Fruit fly (Drosophila melanogaster) whole organism, embryonic: ENCODE data around the gene CG34134.

Source experiments
- Bgb ChIP-seq: fragments of 200-800 bp; sonication (Bioruptor generic); IDR thresholded peaks from 2 replicates; pipeline ENCODE4 v1.3.6; 2022; ENCODE audit warnings: missing biosample characterization, missing genetic modification characterization; ENCODE audit not compliant: partially characterized antibody
- C15 ChIP-seq: fragments of 200-800 bp; sonication (Bioruptor generic); IDR thresholded peaks from 3 replicates; pipeline ENCODE4 v1.3.6; 2022; ENCODE audit warnings: missing biosample characterization, missing genetic modification characterization
- CG10366 ChIP-seq: fragments of 200-800 bp; sonication (Bioruptor generic); IDR thresholded peaks from 2 replicates; pipeline ENCODE4 v1.3.6; 2022; ENCODE audit warnings: missing biosample characterization, missing genetic modification characterization
- CG10543 ChIP-seq: fragments of 200-800 bp; sonication (Bioruptor generic); optimal IDR thresholded peaks from 3 replicates; lab custom pipeline; 2017; ENCODE audit warnings: missing biosample characterization, mild to moderate bottlenecking, missing genetic modification characterization, moderate library complexity
- CG11456 ChIP-seq: fragments of 200-800 bp; sonication (Bioruptor generic); IDR thresholded peaks from 3 replicates; pipeline ENCODE4 v1.3.6; 2022; ENCODE audit warnings: missing biosample characterization, missing genetic modification characterization
- CG12236 ChIP-seq: fragments of 200-800 bp; sonication (Bioruptor generic); optimal IDR thresholded peaks from 2 replicates; lab custom pipeline; 2016; ENCODE audit warnings: missing biosample characterization, missing genetic modification characterization
- CG12744 ChIP-seq: fragments of 200-800 bp; sonication (Bioruptor generic); optimal IDR thresholded peaks from 2 replicates; lab custom pipeline; 2016; ENCODE audit warnings: missing biosample characterization, missing genetic modification characterization
- CG14710 ChIP-seq: fragments of 200-800 bp; sonication (Bioruptor generic); optimal IDR thresholded peaks from 3 replicates; lab custom pipeline; 2019; ENCODE audit warnings: missing biosample characterization, mild to moderate bottlenecking, missing genetic modification characterization, moderate library complexity
- CG15269 ChIP-seq: fragments of 200-800 bp; sonication (Bioruptor generic); optimal IDR thresholded peaks from 2 replicates; lab custom pipeline; 2018; ENCODE audit warnings: missing biosample characterization, mild to moderate bottlenecking, missing genetic modification characterization, moderate library complexity
- CG1529 ChIP-seq: fragments of 200-800 bp; sonication (Bioruptor generic); optimal IDR thresholded peaks from 3 replicates; lab custom pipeline; 2018; ENCODE audit warnings: missing biosample characterization, missing genetic modification characterization
- CG16813 ChIP-seq: fragments of 200-800 bp; sonication (Bioruptor generic); IDR thresholded peaks from 3 replicates; pipeline ENCODE4 v1.3.6; 2022; ENCODE audit warnings: missing biosample characterization, missing genetic modification characterization; ENCODE audit not compliant: partially characterized antibody
- CG2712 ChIP-seq: fragments of 200-800 bp; optimal IDR thresholded peaks from 3 replicates; lab custom pipeline; 2019; ENCODE audit warnings: missing biosample characterization, mild to moderate bottlenecking, missing genetic modification characterization, moderate library complexity
- CG30403 ChIP-seq: fragments of 200-800 bp; sonication (Bioruptor generic); optimal IDR thresholded peaks from 3 replicates; lab custom pipeline; 2016; ENCODE audit warnings: missing biosample characterization, missing genetic modification characterization
- CG34224 ChIP-seq: fragments of 200-800 bp; sonication (Bioruptor generic); IDR thresholded peaks from 3 replicates; pipeline ENCODE4 v1.3.6; 2022; ENCODE audit warnings: missing biosample characterization, missing genetic modification characterization; ENCODE audit not compliant: partially characterized antibody
- CG4854 ChIP-seq: fragments of 200-800 bp; sonication (Bioruptor generic); optimal IDR thresholded peaks from 2 replicates; lab custom pipeline; 2016; ENCODE audit warnings: missing biosample characterization, missing genetic modification characterization, inconsistent platforms
- CG8290 ChIP-seq, 3 experiments: fragments of 200-800 bp; sonication (Bioruptor generic); optimal IDR thresholded peaks; 2 replicates each; lab custom pipeline; 2016 to 2019; ENCODE audit warnings: missing biosample characterization in 3 of 3, missing genetic modification characterization in 3 of 3, mild to moderate bottlenecking in 2 of 3, moderate library complexity in 1 of 3
- CG9876 ChIP-seq: fragments of 200-800 bp; sonication (Bioruptor generic); optimal IDR thresholded peaks from 2 replicates; lab custom pipeline; 2016; ENCODE audit warnings: missing biosample characterization, missing genetic modification characterization
- Dip3 ChIP-seq: fragments of 200-800 bp; sonication (Bioruptor generic); optimal IDR thresholded peaks from 3 replicates; lab custom pipeline; 2016; ENCODE audit warnings: missing biosample characterization, missing genetic modification characterization
- ERR ChIP-seq: fragments of 200-800 bp; sonication (Bioruptor generic); optimal IDR thresholded peaks from 2 replicates; lab custom pipeline; 2016; ENCODE audit warnings: missing biosample characterization, missing genetic modification characterization
- Gsc ChIP-seq: fragments of 200-800 bp; sonication (Bioruptor generic); IDR thresholded peaks from 2 replicates; pipeline ENCODE4 v1.3.6; 2022; ENCODE audit warnings: missing biosample characterization, missing genetic modification characterization
- HLHmδ ChIP-seq: fragments of 200-800 bp; sonication (Bioruptor generic); optimal IDR thresholded peaks from 2 replicates; lab custom pipeline; 2018; ENCODE audit warnings: missing biosample characterization, mild to moderate bottlenecking, missing genetic modification characterization, moderate library complexity
- HmgZ ChIP-seq: fragments of 200-800 bp; sonication (Bioruptor generic); optimal IDR thresholded peaks from 2 replicates; lab custom pipeline; 2018; ENCODE audit warnings: missing biosample characterization, mild to moderate bottlenecking, missing genetic modification characterization
- Hmr ChIP-seq: fragments of 200-800 bp; sonication (Bioruptor generic); optimal IDR thresholded peaks from 3 replicates; lab custom pipeline; 2017; ENCODE audit warnings: mild to moderate bottlenecking, missing biosample characterization, missing genetic modification reagents, missing genetic modification characterization
- Mad ChIP-seq: fragments of 200-800 bp; sonication (Bioruptor generic); optimal IDR thresholded peaks from 2 replicates; lab custom pipeline; 2016; ENCODE audit warnings: missing biosample characterization, missing genetic modification characterization
- Max ChIP-seq: fragments of 200-800 bp; sonication (Bioruptor generic); optimal IDR thresholded peaks from 2 replicates; lab custom pipeline; 2016; ENCODE audit warnings: missing biosample characterization, mild to moderate bottlenecking, missing genetic modification characterization
- Myb ChIP-seq: fragments of 200-800 bp; sonication (Bioruptor generic); optimal IDR thresholded peaks from 2 replicates; lab custom pipeline; 2016; ENCODE audit warnings: missing biosample characterization, missing genetic modification characterization
- Nf-YC ChIP-seq: fragments of 200-800 bp; optimal IDR thresholded peaks from 3 replicates; lab custom pipeline; 2019; ENCODE audit warnings: missing biosample characterization, mild to moderate bottlenecking, missing genetic modification characterization, moderate library complexity
- PHDP ChIP-seq: fragments of 200-800 bp; sonication (Bioruptor generic); optimal IDR thresholded peaks from 3 replicates; lab custom pipeline; 2018; ENCODE audit warnings: missing biosample characterization, mild to moderate bottlenecking, missing genetic modification characterization, moderate library complexity
- Scr ChIP-seq: fragments of 200-800 bp; sonication (Bioruptor generic); IDR thresholded peaks from 2 replicates; pipeline ENCODE4 v1.3.6; 2022; ENCODE audit warnings: missing biosample characterization, missing genetic modification characterization; ENCODE audit not compliant: partially characterized antibody
- ap ChIP-seq: fragments of 200-800 bp; sonication (Bioruptor generic); IDR thresholded peaks from 2 replicates; pipeline ENCODE4 v1.3.6; 2022; ENCODE audit warnings: missing biosample characterization, missing genetic modification characterization
- az2 ChIP-seq: fragments of 200-800 bp; sonication (Bioruptor generic); optimal IDR thresholded peaks from 3 replicates; lab custom pipeline; 2016; ENCODE audit warnings: missing biosample characterization, missing genetic modification characterization
- bbx ChIP-seq: fragments of 200-800 bp; sonication (Bioruptor generic); IDR thresholded peaks from 2 replicates; pipeline ENCODE4 v1.3.6; 2022; ENCODE audit warnings: missing biosample characterization, missing genetic modification characterization; ENCODE audit not compliant: partially characterized antibody
- bsh ChIP-seq, 2 experiments: fragments of 200-800 bp; sonication (Bioruptor generic); optimal IDR thresholded peaks; 2 replicates each; lab custom pipeline; 2017 to 2018; ENCODE audit warnings: mild to moderate bottlenecking in 2 of 2, missing biosample characterization in 2 of 2, missing genetic modification characterization in 2 of 2, moderate library complexity in 1 of 2
- cwo ChIP-seq: fragments of 200-800 bp; sonication (Bioruptor generic); optimal IDR thresholded peaks from 3 replicates; lab custom pipeline; 2017; ENCODE audit warnings: missing biosample characterization, missing genetic modification characterization, mild to moderate bottlenecking, moderate library complexity, missing genetic modification reagents
- da ChIP-seq: fragments of 200-800 bp; sonication (Bioruptor generic); optimal IDR thresholded peaks from 2 replicates; lab custom pipeline; 2016; ENCODE audit warnings: missing biosample characterization, missing genetic modification characterization
- dimm ChIP-seq: fragments of 200-800 bp; sonication (Bioruptor generic); IDR thresholded peaks from 2 replicates; pipeline ENCODE4 v1.3.6; 2022; ENCODE audit warnings: missing biosample characterization, missing genetic modification characterization
- emc ChIP-seq: fragments of 200-800 bp; sonication (Bioruptor generic); optimal IDR thresholded peaks from 2 replicates; lab custom pipeline; 2016; ENCODE audit warnings: missing biosample characterization, missing genetic modification characterization
- gfzf ChIP-seq: fragments of 200-800 bp; sonication (Bioruptor generic); optimal IDR thresholded peaks from 2 replicates; lab custom pipeline; 2016; ENCODE audit warnings: missing biosample characterization, mild to moderate bottlenecking, missing genetic modification characterization, moderate library complexity
- hkb ChIP-seq, 2 experiments: fragments of 200-800 bp in 1 of 2; fragments of >200 bp in 1 of 2; sonication (Bioruptor generic) in 1 of 2; IDR thresholded peaks in 1 of 2; optimal IDR thresholded peaks in 1 of 2; 2 replicates each; pipeline versions ENCODE4 v1.3.6 to Lab custom; 2017 to 2022; ENCODE audit warnings: missing biosample characterization in 1 of 2, missing genetic modification characterization in 1 of 2
- klu ChIP-seq: fragments of 200-800 bp; sonication (Bioruptor generic); IDR thresholded peaks from 2 replicates; pipeline ENCODE4 v1.3.6; 2022; ENCODE audit warnings: missing biosample characterization, missing genetic modification characterization
- lola ChIP-seq, 3 experiments: fragments of >200 bp in 2 of 3; fragments of 200-800 bp in 1 of 3; sonication (Bioruptor generic) in 1 of 3; optimal IDR thresholded peaks; 2 replicates each; lab custom pipeline; 2017 to 2019; ENCODE audit warnings: missing biosample characterization in 3 of 3, missing genetic modification characterization in 3 of 3, mild to moderate bottlenecking in 1 of 3, moderate library complexity in 1 of 3
- maf-S ChIP-seq: fragments of 200-800 bp; sonication (Bioruptor generic); optimal IDR thresholded peaks from 2 replicates; lab custom pipeline; 2016; ENCODE audit warnings: missing biosample characterization, missing genetic modification characterization
- mam ChIP-seq: fragments of 200-800 bp; sonication (Bioruptor generic); optimal IDR thresholded peaks from 3 replicates; lab custom pipeline; 2016; ENCODE audit warnings: missing biosample characterization, missing genetic modification characterization
- mld ChIP-seq: fragments of 200-800 bp; sonication (Bioruptor generic); IDR thresholded peaks from 3 replicates; pipeline ENCODE4 v1.3.6; 2022; ENCODE audit warnings: missing biosample characterization, missing genetic modification characterization; ENCODE audit not compliant: partially characterized antibody
- nerfin-2 ChIP-seq: fragments of 200-800 bp; sonication (Bioruptor generic); IDR thresholded peaks from 2 replicates; pipeline ENCODE4 v1.3.6; 2022; ENCODE audit warnings: missing biosample characterization, missing genetic modification characterization; ENCODE audit not compliant: partially characterized antibody
- nmo ChIP-seq: fragments of 200-800 bp; sonication (Bioruptor generic); optimal IDR thresholded peaks from 2 replicates; lab custom pipeline; 2018; ENCODE audit warnings: missing biosample characterization, mild to moderate bottlenecking, missing genetic modification characterization, moderate library complexity
- phol ChIP-seq: fragments of 200-800 bp; sonication (Bioruptor generic); optimal IDR thresholded peaks from 3 replicates; lab custom pipeline; 2018; ENCODE audit warnings: missing biosample characterization, mild to moderate bottlenecking, missing genetic modification characterization, moderate library complexity
- sna ChIP-seq: fragments of 200-800 bp; sonication (Bioruptor generic); IDR thresholded peaks from 2 replicates; pipeline ENCODE4 v1.3.6; 2022; ENCODE audit warnings: missing biosample characterization, missing genetic modification characterization; ENCODE audit not compliant: partially characterized antibody
- ssp ChIP-seq: fragments of 200-800 bp; sonication (Bioruptor generic); IDR thresholded peaks from 2 replicates; pipeline ENCODE4 v1.3.6; 2022; ENCODE audit warnings: missing biosample characterization, missing genetic modification characterization

The CG34134 gene

dm6 chr2L:8198757-8199156 is 8.2 kb upstream of the CG34134 start, which contains the start of gene PGAP5 (continued):
- TF ChIP-seq Scr (GFP tag; lab: Robert Waterston, UW) (peak; percentile 93), CG12744 (GFP tag; lab: Kevin White, UChicago) (no peak), mld (peak; percentile 74; the same call in 2 of the 3 replicates), CG1529 (GFP tag; lab: Kevin White, UChicago) (no peak), cwo (GFP tag; lab: Kevin White, UChicago) (no peak), CG12236 (GFP tag; lab: Kevin White, UChicago) (no peak), CG4854 (GFP tag; lab: Kevin White, UChicago) (peak; percentile 2), PHDP (tag; lab: Kevin White, UChicago) (no peak), gfzf (GFP tag; lab: Kevin White, UChicago) (peak; percentile 30), CG11456 (GFP tag; lab: Robert Waterston, UW) (no peak), Max (GFP tag; lab: Kevin White, UChicago) (peak; percentile 27), CG9876 (GFP tag; lab: Kevin White, UChicago) (no peak), bbx (GFP tag; lab: Robert Waterston, UW) (peak; percentile 94), Bgb (GFP tag; lab: Robert Waterston, UW) (peak; percentile 95), CG10366 (GFP tag; lab: Robert Waterston, UW) (no peak), HLHmδ (GFP tag; lab: Kevin White, UChicago) (no peak), CG2712 (tag; lab: Kevin White, UChicago) (peak; percentile 22), phol (peak; percentile 20), maf-S (GFP tag; lab: Kevin White, UChicago) (no peak), CG15269 (no peak), lola (GFP tag; optimal IDR thresholded peaks at IDR 0.05; lab: Kevin White, UChicago) (no peak), CG14710 (tag; lab: Kevin White, UChicago) (peak; percentile 56), ap (GFP tag; lab: Robert Waterston, UW) (no peak), ssp (no peak), klu (no peak), CG16813 (GFP tag; lab: Robert Waterston, UW) (peak; percentile 90), Hmr (GFP tag; lab: Kevin White, UChicago) (no peak), ERR (GFP tag; lab: Kevin White, UChicago) (no peak), bsh (GFP tag; optimal IDR thresholded peaks at IDR 0.05; lab: Kevin White, UChicago) (no peak), Mad (GFP tag; lab: Kevin White, UChicago) (peak; percentile 5), Gsc (GFP tag; lab: Robert Waterston, UW) (no peak), sna (GFP tag; lab: Robert Waterston, UW) (peak; percentile 95), HmgZ (tag; lab: Kevin White, UChicago) (peak; percentile 54), nerfin-2 (GFP tag; lab: Robert Waterston, UW) (peak; percentile 74), Nf-YC (tag; lab: Kevin White, UChicago) (no peak), CG34224 (peak; percentile 98), az2 (GFP tag; lab: Kevin White, UChicago) (no peak), CG30403 (peak; percentile 32), nmo (GFP tag; lab: Kevin White, UChicago) (peak; percentile 28), Myb (GFP tag; lab: Kevin White, UChicago) (peak; percentile 56), CG10543 (no peak), dimm (GFP tag; lab: Robert Waterston, UW) (no peak), hkb (optimal IDR thresholded peaks at IDR 0.05; lab: Kevin White, UChicago) (no peak), hkb (GFP tag; IDR thresholded peaks at IDR 0.05; lab: Robert Waterston, UW) (no peak), da (GFP tag; lab: Kevin White, UChicago) (no peak), emc (GFP tag; lab: Kevin White, UChicago) (no peak), C15 (GFP tag; lab: Robert Waterston, UW) (no peak), CG8290 (GFP tag; optimal IDR thresholded peaks at IDR 0.05; lab: Kevin White, UChicago) (no peak), CG8290 (tag; optimal IDR thresholded peaks at IDR 0.05; lab: Kevin White, UChicago) (no peak), mam (GFP tag; lab: Kevin White, UChicago) (peak; percentile 30), Dip3 (GFP tag; lab: Kevin White, UChicago) (no peak)
